Worm (Caenorhabditis elegans) whole organism, L1 larva: ENCODE results near the gene acs-10.

Experiments used
- F16B12.6 ChIP-seq: fragments of 150-350 bp; optimal IDR thresholded peaks from 2 replicates; lab custom pipeline; 2014; ENCODE audit warnings: missing biosample characterization, missing genetic modification characterization
- alr-1 ChIP-seq: fragments of 200-800 bp; sonication (Bioruptor generic); optimal IDR thresholded peaks from 2 replicates; lab custom pipeline; 2018; ENCODE audit warnings: borderline replicate concordance, mild to moderate bottlenecking, missing genetic modification characterization, missing compliant biosample characterization
- blmp-1 ChIP-seq: fragments of 150-350 bp; optimal IDR thresholded peaks from 2 replicates; lab custom pipeline; 2014; ENCODE audit warnings: missing biosample characterization, missing genetic modification characterization
- ceh-88 ChIP-seq: fragments of 200-800 bp; sonication (Bioruptor generic); IDR thresholded peaks from 2 replicates; pipeline ENCODE4 v1.3.6; 2022; ENCODE audit warnings: missing genetic modification characterization, missing compliant biosample characterization
- ceh-90 ChIP-seq: sonication (generic microtip); optimal IDR thresholded peaks from 2 replicates; lab custom pipeline; 2016; ENCODE audit warnings: missing genetic modification characterization, missing compliant biosample characterization
- dpl-1 ChIP-seq, 3 experiments: fragments of 150-350 bp in 2 of 3; sonication (generic microtip) in 1 of 3; optimal IDR thresholded peaks; 2 replicates each; lab custom pipeline; 2014 to 2017; ENCODE audit warnings: missing biosample characterization in 3 of 3, missing genetic modification characterization in 3 of 3, missing genetic modification reagents in 3 of 3
- efl-1 ChIP-seq, 4 experiments: fragments of 150-350 bp; optimal IDR thresholded peaks in 3 of 4; peaks in 1 of 4; 1 replicate in 1 of 4; 2 replicates in 3 of 4; lab custom pipeline; 2014; ENCODE audit warnings: missing biosample characterization in 2 of 4, missing genetic modification characterization in 2 of 4, missing genetic modification reagents in 2 of 4
- elt-2 ChIP-seq: sonication (generic microtip); optimal IDR thresholded peaks from 2 replicates; lab custom pipeline; 2016; ENCODE audit warnings: missing genetic modification characterization, mild to moderate bottlenecking, inconsistent platforms, missing compliant biosample characterization, missing genetic modification reagents
- elt-3 ChIP-seq, 6 experiments: fragments of 150-350 bp in 1 of 6; sonication (generic microtip); optimal IDR thresholded peaks; 2 replicates each; lab custom pipeline; 2017 to 2018; ENCODE audit warnings: missing biosample characterization in 6 of 6, missing genetic modification characterization in 6 of 6, inconsistent platforms in 1 of 6
- fkh-10 ChIP-seq: sonication (generic microtip); optimal IDR thresholded peaks from 2 replicates; lab custom pipeline; 2017; ENCODE audit warnings: missing biosample characterization, missing genetic modification reagents, missing genetic modification characterization
- fkh-4 ChIP-seq: sonication (generic microtip); optimal IDR thresholded peaks from 2 replicates; lab custom pipeline; 2016; ENCODE audit warnings: missing compliant biosample characterization, missing genetic modification characterization, borderline replicate concordance
- fos-1 ChIP-seq: fragments of 150-350 bp; optimal IDR thresholded peaks from 2 replicates; lab custom pipeline; 2014; ENCODE audit warnings: missing biosample characterization, missing genetic modification characterization
- grh-1 ChIP-seq: fragments of 200-800 bp; sonication (Bioruptor generic); IDR thresholded peaks from 2 replicates; pipeline ENCODE4 v1.3.6; 2022; ENCODE audit warnings: missing genetic modification reagents, missing genetic modification characterization, missing compliant biosample characterization
- hlh-4 ChIP-seq: sonication (generic microtip); optimal IDR thresholded peaks from 2 replicates; lab custom pipeline; 2016; ENCODE audit warnings: mild to moderate bottlenecking, missing genetic modification characterization, missing compliant biosample characterization
- hpl-2 ChIP-seq: fragments of 150-350 bp; optimal IDR thresholded peaks from 2 replicates; lab custom pipeline; 2014; ENCODE audit warnings: missing biosample characterization, missing genetic modification reagents, missing genetic modification characterization
- isw-1 ChIP-seq: fragments of 200-800 bp; sonication (Bioruptor generic); IDR thresholded peaks from 2 replicates; pipeline ENCODE4 v1.3.6; 2022; ENCODE audit warnings: missing genetic modification characterization, missing compliant biosample characterization
- lin-14 ChIP-seq: fragments of 200-800 bp; sonication (Bioruptor generic); optimal IDR thresholded peaks from 2 replicates; lab custom pipeline; 2018; ENCODE audit warnings: mild to moderate bottlenecking, missing genetic modification characterization, moderate library complexity, missing compliant biosample characterization
- lin-15B ChIP-seq: fragments of 150-350 bp; sonication (generic microtip); optimal IDR thresholded peaks from 3 replicates; lab custom pipeline; 2014; ENCODE audit warnings: missing biosample characterization, missing genetic modification characterization
- lin-35 ChIP-seq, 2 experiments: fragments of 150-350 bp; optimal IDR thresholded peaks; 2 replicates each; lab custom pipeline; 2014; ENCODE audit warnings: missing biosample characterization in 2 of 2, missing genetic modification characterization in 2 of 2, missing genetic modification reagents in 2 of 2
- lir-3 ChIP-seq: sonication (generic microtip); optimal IDR thresholded peaks from 2 replicates; lab custom pipeline; 2016; ENCODE audit warnings: mild to moderate bottlenecking, missing genetic modification characterization, moderate library complexity, missing compliant biosample characterization; ENCODE audit not compliant: poor library complexity
- lsy-2 ChIP-seq, 2 experiments: fragments of 150-350 bp; optimal IDR thresholded peaks; 2 replicates each; lab custom pipeline; 2014; ENCODE audit warnings: missing biosample characterization in 2 of 2, missing genetic modification characterization in 2 of 2
- mab-9 ChIP-seq: fragments of 200-800 bp; sonication (Bioruptor generic); IDR thresholded peaks from 2 replicates; pipeline ENCODE4 v1.3.6; 2022; ENCODE audit warnings: missing genetic modification reagents, missing genetic modification characterization, missing compliant biosample characterization
- mdl-1 ChIP-seq, 2 experiments: fragments of 150-350 bp; optimal IDR thresholded peaks; 2 replicates each; lab custom pipeline; 2014 to 2017; ENCODE audit warnings: missing biosample characterization in 2 of 2, missing genetic modification characterization in 2 of 2, inconsistent platforms in 1 of 2
- nhr-19 ChIP-seq: fragments of 200-800 bp; sonication (Bioruptor generic); conservative IDR thresholded peaks from 2 replicates; pipeline ENCODE4 v1.3.6; 2022; ENCODE audit warnings: missing genetic modification characterization, missing compliant biosample characterization
- nhr-237 ChIP-seq: fragments of 150-350 bp; optimal IDR thresholded peaks from 2 replicates; lab custom pipeline; 2014; ENCODE audit warnings: missing biosample characterization, missing genetic modification characterization
- nhr-71 ChIP-seq: sonication (generic microtip); optimal IDR thresholded peaks from 2 replicates; lab custom pipeline; 2016; ENCODE audit warnings: mild to moderate bottlenecking, missing genetic modification characterization, moderate library complexity, missing compliant biosample characterization
- nhr-76 ChIP-seq: sonication (generic microtip); optimal IDR thresholded peaks from 2 replicates; lab custom pipeline; 2017; ENCODE audit warnings: missing biosample characterization, missing genetic modification characterization
- nhr-77 ChIP-seq: fragments of 150-350 bp; optimal IDR thresholded peaks from 2 replicates; lab custom pipeline; 2014; ENCODE audit warnings: missing biosample characterization, missing genetic modification characterization
- nhr-85 ChIP-seq: sonication (generic microtip); peaks from one replicate; lab custom pipeline; 2016; ENCODE audit warnings: missing genetic modification characterization, inconsistent platforms, missing compliant biosample characterization
- nhr-90 ChIP-seq: sonication (generic microtip); optimal IDR thresholded peaks from 2 replicates; lab custom pipeline; 2016; ENCODE audit warnings: mild to moderate bottlenecking, missing genetic modification characterization, missing compliant biosample characterization; ENCODE audit not compliant: poor library complexity
- pag-3 ChIP-seq: sonication (generic microtip); optimal IDR thresholded peaks from 2 replicates; lab custom pipeline; 2017; ENCODE audit warnings: missing genetic modification characterization, mild to moderate bottlenecking, missing compliant biosample characterization, antibody characterized with exemption, borderline replicate concordance; ENCODE audit not compliant: insufficient read depth
- rnt-1 ChIP-seq: sonication (generic microtip); optimal IDR thresholded peaks from 2 replicates; lab custom pipeline; 2016; ENCODE audit warnings: mild to moderate bottlenecking, missing genetic modification characterization, moderate library complexity, missing compliant biosample characterization
- sox-4 ChIP-seq: sonication (generic microtip); optimal IDR thresholded peaks from 2 replicates; lab custom pipeline; 2016; ENCODE audit warnings: missing genetic modification characterization, missing compliant biosample characterization
- tbx-2 ChIP-seq: sonication (generic microtip); optimal IDR thresholded peaks from 2 replicates; lab custom pipeline; 2016; ENCODE audit warnings: missing genetic modification characterization, missing compliant biosample characterization
- tlp-1 ChIP-seq: fragments of 150-350 bp; optimal IDR thresholded peaks from 2 replicates; lab custom pipeline; 2014; ENCODE audit warnings: missing biosample characterization, missing genetic modification characterization
- unc-130 ChIP-seq: fragments of 150-350 bp; optimal IDR thresholded peaks from 2 replicates; lab custom pipeline; 2017; ENCODE audit warnings: missing biosample characterization, missing genetic modification characterization, inconsistent platforms
- unc-62 ChIP-seq: fragments of 150-350 bp; optimal IDR thresholded peaks from 2 replicates; lab custom pipeline; 2014; ENCODE audit warnings: missing biosample characterization, missing genetic modification reagents, missing genetic modification characterization
- vab-15 ChIP-seq: sonication (generic microtip); optimal IDR thresholded peaks from 2 replicates; lab custom pipeline; 2017; ENCODE audit warnings: missing genotype, mild to moderate bottlenecking, missing genetic modification characterization, missing compliant biosample characterization
- zag-1 ChIP-seq: fragments of 150-350 bp; optimal IDR thresholded peaks from 2 replicates; lab custom pipeline; 2014; ENCODE audit warnings: missing biosample characterization, missing genetic modification characterization
- zip-4 ChIP-seq: fragments of 200-800 bp; sonication (Bioruptor generic); optimal IDR thresholded peaks from 2 replicates; lab custom pipeline; 2018; ENCODE audit warnings: mild to moderate bottlenecking, missing genetic modification characterization, moderate library complexity, missing compliant biosample characterization
- ztf-11 ChIP-seq, 2 experiments: sonication (generic microtip); optimal IDR thresholded peaks; 2 replicates each; lab custom pipeline; 2016 to 2017; ENCODE audit warnings: missing genetic modification characterization in 2 of 2, missing biosample characterization in 1 of 2, missing compliant biosample characterization in 1 of 2

The acs-10 gene

DNA sequence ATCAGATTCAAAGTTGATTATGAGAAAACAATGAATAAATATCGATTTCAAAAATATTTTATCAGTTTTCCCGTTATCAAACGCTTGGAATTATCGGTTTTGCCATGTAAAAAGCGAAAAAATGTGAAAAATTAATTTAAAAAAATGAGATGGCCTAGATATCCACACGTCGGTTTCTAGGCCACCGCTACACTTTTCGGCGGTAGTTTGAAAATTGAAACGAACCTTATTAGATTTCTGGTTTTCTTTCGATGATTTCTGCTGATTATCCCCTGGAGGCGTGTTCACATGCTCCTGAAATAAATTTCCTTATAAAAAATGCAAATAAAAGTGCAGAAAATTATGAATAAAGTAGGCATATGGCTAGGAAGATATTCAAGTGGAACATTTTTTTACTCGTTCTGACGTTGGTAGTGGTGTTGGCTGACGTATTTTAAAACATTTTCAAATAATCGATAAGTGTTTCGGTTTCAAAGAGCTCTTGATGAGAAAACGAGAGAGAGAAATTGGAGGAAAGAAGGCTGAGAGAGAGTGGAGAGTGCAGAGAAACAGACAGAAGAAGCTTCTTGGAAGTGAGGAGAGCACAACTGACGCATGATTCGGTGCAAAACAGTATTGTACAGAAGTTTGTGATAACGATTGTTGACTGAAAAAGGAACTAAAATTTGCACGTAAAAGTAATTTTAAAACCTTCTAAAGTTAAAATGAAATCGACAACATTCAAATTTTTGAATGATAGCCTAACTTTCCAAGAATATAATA lies 13.1 kb upstream of the acs-10 start:
- TF ChIP-seq elt-2 (tag; lab: Kevin White, UChicago) (peak; percentile 39), nhr-71 (tag; lab: Kevin White, UChicago) (peak; percentile 6), fkh-10 (GFP tag; lab: Kevin White, UChicago) (no peak), dpl-1 (GFP tag; optimal IDR thresholded peaks at IDR 0.05; lab: Kevin White, UChicago) (peak in 2 of 3 experiments; percentile 23 to 44), fos-1 (peak; percentile 2), nhr-90 (no peak), lsy-2 (tag; optimal IDR thresholded peaks at IDR 0.05; lab: Kevin White, UChicago) (peak in 1 of 2 experiments; percentile 9), nhr-76 (tag; lab: Kevin White, UChicago) (no peak), ztf-11 (tag; optimal IDR thresholded peaks at IDR 0.05; lab: Kevin White, UChicago) (no peak), unc-130 (tag; lab: Kevin White, UChicago) (no peak), efl-1 (optimal IDR thresholded peaks at IDR 0.05; lab: Kevin White, UChicago) (peak; percentile 8 to 45), efl-1 (GFP tag; optimal IDR thresholded peaks at IDR 0.05 in 1 of 2; lab: Kevin White, UChicago) (peak; percentile 66 to 93), nhr-85 (peak; percentile 67), lin-35 (GFP tag; optimal IDR thresholded peaks at IDR 0.05; lab: Kevin White, UChicago) (peak; percentile 12 to 51), hpl-2 (GFP tag; lab: Kevin White, UChicago) (no peak), rnt-1 (tag; lab: Kevin White, UChicago) (peak; percentile 52), lin-14 (GFP tag; lab: Kevin White, UChicago) (peak; percentile 10), nhr-19 (GFP tag; lab: Robert Waterston, UW) (no peak), ceh-90 (peak; percentile 70), mdl-1 (tag; optimal IDR thresholded peaks at IDR 0.05; lab: Kevin White, UChicago) (no peak)

DNA sequence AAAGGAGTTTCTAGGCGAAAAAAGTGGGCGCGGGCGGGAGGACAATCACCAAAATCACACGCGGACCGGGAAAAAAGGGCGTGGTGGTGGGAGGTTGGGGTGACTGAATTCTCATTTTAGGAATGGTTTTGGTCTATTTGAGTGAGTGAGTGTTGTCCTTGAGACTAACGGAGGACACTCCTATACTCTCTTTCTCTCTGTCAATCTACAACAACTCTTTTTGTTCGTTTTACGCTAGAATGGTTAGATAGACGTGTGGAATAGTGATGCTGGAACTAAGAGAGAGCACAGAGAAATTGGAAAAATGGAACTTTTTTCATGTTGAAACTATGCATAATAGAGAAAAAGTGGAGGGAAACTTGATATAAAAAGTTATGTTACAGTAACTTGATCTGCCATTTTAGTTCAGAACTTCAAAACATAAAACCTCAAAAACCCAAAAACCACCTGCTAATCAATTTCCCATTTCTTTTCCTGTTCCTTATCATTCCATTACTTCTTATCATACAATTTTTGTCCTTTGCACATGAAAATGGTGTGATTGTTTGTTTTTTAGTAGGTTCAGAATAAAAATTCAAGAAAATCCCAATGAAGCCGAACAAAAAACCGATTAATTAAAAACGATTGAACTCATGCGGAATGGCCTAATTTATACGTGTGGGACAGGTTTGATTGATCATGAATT lies 11.4 kb upstream of the acs-10 start:
- TF ChIP-seq nhr-85 (peak; percentile 75), blmp-1 (peak; percentile 15), lin-35 (GFP tag; optimal IDR thresholded peaks at IDR 0.05; lab: Kevin White, UChicago) (peak in 1 of 2 experiments; percentile 5), mdl-1 (tag; optimal IDR thresholded peaks at IDR 0.05; lab: Kevin White, UChicago) (no peak), elt-2 (tag; lab: Kevin White, UChicago) (peak; percentile 53), sox-4 (tag; lab: Kevin White, UChicago) (no peak), elt-3 (tag; optimal IDR thresholded peaks at IDR 0.05; lab: Kevin White, UChicago) (peak in 3 of 6 experiments; percentile 12 to 48 (median 26)), tlp-1 (tag; lab: Kevin White, UChicago) (peak; percentile 18), lir-3 (tag; lab: Kevin White, UChicago) (no peak), unc-62 (GFP tag; lab: Kevin White, UChicago) (no peak), lin-14 (GFP tag; lab: Kevin White, UChicago) (peak; percentile 54), lsy-2 (tag; optimal IDR thresholded peaks at IDR 0.05; lab: Kevin White, UChicago) (peak in 1 of 2 experiments; percentile 30)
- TF ChIP-seq, all 84 proteins: peak for 8

- peak; percentile 98 for TF ChIP-seq lin-14 (GFP tag; lab: Kevin White, UChicago)
- peak; percentile 94 for TF ChIP-seq nhr-85
- TF ChIP-seq ceh-88: no peak
- TF ChIP-seq zag-1 (tag; lab: Kevin White, UChicago): no peak
- no peak for TF ChIP-seq hlh-4 (tag; lab: Kevin White, UChicago)
- TF ChIP-seq hpl-2 (GFP tag; lab: Kevin White, UChicago): no peak
- TF ChIP-seq fkh-4: no peak
- TF ChIP-seq zip-4 (GFP tag; lab: Kevin White, UChicago): no peak
- peak; percentile 15 for TF ChIP-seq nhr-237
- no peak for TF ChIP-seq grh-1
- peak; percentile 80 for TF ChIP-seq fos-1
- TF ChIP-seq mab-9: no peak
- no peak; the same call in 1 of the 2 replicates for TF ChIP-seq isw-1
- TF ChIP-seq pag-3 (tag; lab: Kevin White, UChicago): no peak
- peak; percentile 60 to 72 for TF ChIP-seq efl-1 (optimal IDR thresholded peaks at IDR 0.05; lab: Kevin White, UChicago)
- peak; percentile 16 to 94 for TF ChIP-seq efl-1 (GFP tag; optimal IDR thresholded peaks at IDR 0.05 in 1 of 2; lab: Kevin White, UChicago)
- TF ChIP-seq nhr-90: peak; percentile 49
- TF ChIP-seq nhr-76 (tag; lab: Kevin White, UChicago): no peak
- no peak for TF ChIP-seq lin-15B (tag; lab: Kevin White, UChicago)
- peak in 2 of 6 experiments; percentile 72 to 83 for TF ChIP-seq elt-3 (tag; optimal IDR thresholded peaks at IDR 0.05; lab: Kevin White, UChicago)
- TF ChIP-seq tbx-2 (tag; lab: Kevin White, UChicago): peak; percentile 78
- TF ChIP-seq nhr-71 (tag; lab: Kevin White, UChicago): peak; percentile 79
- no peak for TF ChIP-seq alr-1 (tag; lab: Kevin White, UChicago)
- TF ChIP-seq lsy-2 (tag; optimal IDR thresholded peaks at IDR 0.05; lab: Kevin White, UChicago): peak; percentile 32 to 80
- no peak for TF ChIP-seq F16B12.6 (tag; lab: Kevin White, UChicago)
- no peak for TF ChIP-seq vab-15 (tag; lab: Kevin White, UChicago)
- TF ChIP-seq nhr-77 (tag; lab: Kevin White, UChicago): peak; percentile 82
These were observed 10.1 kb upstream of the acs-10 start for ce11 chrV:14136152-14136551.
